Worm (Caenorhabditis elegans) whole organism, L3 larva: ENCODE data around the gene hot-1.

Experiments used
- egl-5 ChIP-seq: fragments of 150-350 bp; optimal IDR thresholded peaks from 2 replicates; lab custom pipeline; 2017; ENCODE audit warnings: missing biosample characterization, missing genetic modification reagents, missing genetic modification characterization, inconsistent platforms
- elt-3 ChIP-seq, 3 experiments: fragments of 150-350 bp in 1 of 3; sonication (generic microtip) in 2 of 3; optimal IDR thresholded peaks; 2 replicates in 2 of 3; 4 replicates in 1 of 3; lab custom pipeline; 2014 to 2017; ENCODE audit warnings: missing biosample characterization in 3 of 3, missing genetic modification characterization in 3 of 3
- eor-1 ChIP-seq, 2 experiments: fragments of 150-350 bp; optimal IDR thresholded peaks; 2 replicates each; lab custom pipeline; 2014 to 2018; ENCODE audit warnings: missing biosample characterization in 2 of 2, missing genetic modification characterization in 2 of 2
- jun-1 ChIP-seq: fragments of 150-350 bp; optimal IDR thresholded peaks from 2 replicates; lab custom pipeline; 2014; ENCODE audit warnings: missing biosample characterization, missing genetic modification reagents, missing genetic modification characterization
- lin-39 ChIP-seq: fragments of 150-350 bp; optimal IDR thresholded peaks from 2 replicates; lab custom pipeline; 2018; ENCODE audit warnings: missing biosample characterization, missing genetic modification reagents, missing genetic modification characterization
- nhr-28 ChIP-seq: fragments of 150-350 bp; optimal IDR thresholded peaks from 2 replicates; lab custom pipeline; 2014; ENCODE audit warnings: missing biosample characterization, missing genetic modification characterization
- pqm-1 ChIP-seq: fragments of 150-350 bp; optimal IDR thresholded peaks from 2 replicates; lab custom pipeline; 2017; ENCODE audit warnings: missing biosample characterization, missing genetic modification characterization, inconsistent platforms

DNA sequence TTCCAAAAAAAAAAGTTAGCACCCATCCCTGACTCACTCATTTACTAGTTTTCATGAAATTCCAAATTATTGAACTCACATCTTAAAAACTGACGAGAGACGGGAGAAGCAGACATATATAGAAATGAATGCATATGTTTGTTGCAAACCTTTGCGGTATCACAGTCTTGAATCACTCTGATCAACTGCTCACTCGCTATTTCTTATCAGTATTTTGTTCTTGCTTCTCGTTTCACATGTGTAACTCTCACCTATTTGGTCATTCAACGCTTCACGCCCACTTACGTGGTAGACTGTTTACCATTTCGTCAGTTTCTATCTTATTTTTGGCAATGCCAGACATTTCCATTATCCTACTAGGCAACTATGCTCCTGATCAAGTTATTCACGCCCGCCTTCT, 19.8 kb downstream of the hot-1 start, which contains the start of gene C54G10.1:
- no peak for TF ChIP-seq eor-1 (tag; optimal IDR thresholded peaks at IDR 0.05; lab: Kevin White, UChicago)
- TF ChIP-seq lin-39 (tag; lab: Kevin White, UChicago) = no peak
- TF ChIP-seq elt-3 (tag; optimal IDR thresholded peaks at IDR 0.05; lab: Kevin White, UChicago) = no peak
- no peak for TF ChIP-seq egl-5 (tag; lab: Kevin White, UChicago)
- TF ChIP-seq nhr-28 (tag; lab: Kevin White, UChicago) = no peak
- TF ChIP-seq jun-1 = peak; percentile 15
- peak; percentile 72 for TF ChIP-seq pqm-1 (tag; lab: Kevin White, UChicago)
